Fruit fly (Drosophila melanogaster): ENCODE measurements around the gene hng2.

Gene hng2

dm6 chr3R:8813164-8813629 is 7.1 kb downstream of the hng2 start, which contains the start of gene CG9837:
TSS of gene CG9837 (minus strand) at chr3R:8813579.
- TF ChIP-seq Jra (GFP tag; optimal IDR thresholded peaks at IDR 0.05) (no peak), h (GFP tag; optimal IDR thresholded peaks at IDR 0.05) (no peak), br (GFP tag; optimal IDR thresholded peaks at IDR 0.05) (no peak)

dm6 chr3R:8814029-8814647 is 8.0 kb downstream of the hng2 start:
- TF ChIP-seq Jra (GFP tag; optimal IDR thresholded peaks at IDR 0.05): no peak
- no peak for TF ChIP-seq pan (optimal IDR thresholded peaks at IDR 0.05)
- TF ChIP-seq Sp1 (GFP tag; optimal IDR thresholded peaks at IDR 0.05): peak; percentile 1
- TF ChIP-seq Rel (GFP tag; optimal IDR thresholded peaks at IDR 0.05): no peak
- TF ChIP-seq Rel (tag; optimal IDR thresholded peaks at IDR 0.05): peak; percentile 59
- TF ChIP-seq h (GFP tag; optimal IDR thresholded peaks at IDR 0.05): no peak

- TF ChIP-seq Sp1 (GFP tag; optimal IDR thresholded peaks at IDR 0.05) (no peak), Dfd (GFP tag; optimal IDR thresholded peaks at IDR 0.05) (no peak), psq (GFP tag; optimal IDR thresholded peaks at IDR 0.05) (no peak), CG32264 (GFP tag; optimal IDR thresholded peaks at IDR 0.05) (no peak), Hr83 (GFP tag; optimal IDR thresholded peaks at IDR 0.05; ENCODE audit: poor library complexity, severe bottlenecking) (no peak), Hnf4 (GFP tag; optimal IDR thresholded peaks at IDR 0.05) (no peak), Myc (optimal IDR thresholded peaks at IDR 0.05) (no peak), dsf (GFP tag; optimal IDR thresholded peaks at IDR 0.05; ENCODE audit: borderline replicate concordance) (no peak), rgr (GFP tag; optimal IDR thresholded peaks at IDR 0.05) (no peak), h (GFP tag; optimal IDR thresholded peaks at IDR 0.05) (no peak), dmrt93B (GFP tag; optimal IDR thresholded peaks at IDR 0.05) (no peak), ey (GFP tag; optimal IDR thresholded peaks at IDR 0.05) (no peak), dl (GFP tag; optimal IDR thresholded peaks at IDR 0.05; ENCODE audit: insufficient read depth in 1 of 2, partially characterized antibody in 2 of 2) (no peak), fru (GFP tag; optimal IDR thresholded peaks at IDR 0.05) (no peak), jim (GFP tag; optimal IDR thresholded peaks at IDR 0.05) (no peak), N (GFP tag; optimal IDR thresholded peaks at IDR 0.05) (no peak)
These were observed 9.0 kb downstream of the hng2 start for dm6 chr3R:8815074-8815473.

- no peak for TF ChIP-seq lola (GFP tag; optimal IDR thresholded peaks at IDR 0.05)
- TF ChIP-seq Hnf4 (GFP tag; optimal IDR thresholded peaks at IDR 0.05): no peak
- TF ChIP-seq Dif (GFP tag; optimal IDR thresholded peaks at IDR 0.05; ENCODE audit: partially characterized antibody): no peak
- no peak for TF ChIP-seq br (GFP tag; optimal IDR thresholded peaks at IDR 0.05)
- TF ChIP-seq woc (GFP tag; optimal IDR thresholded peaks at IDR 0.05): no peak
- TF ChIP-seq foxo (GFP tag; optimal IDR thresholded peaks at IDR 0.05): no peak
- TF ChIP-seq dmrt93B (GFP tag; optimal IDR thresholded peaks at IDR 0.05): no peak
- TF ChIP-seq CG9705 (GFP tag; optimal IDR thresholded peaks at IDR 0.05): no peak
- no peak for TF ChIP-seq HLH106 (tag; optimal IDR thresholded peaks at IDR 0.05)
- no peak for TF ChIP-seq Hr83 (GFP tag; optimal IDR thresholded peaks at IDR 0.05; ENCODE audit: poor library complexity, severe bottlenecking)
- TF ChIP-seq Dfd (GFP tag; optimal IDR thresholded peaks at IDR 0.05): no peak
- no peak for TF ChIP-seq CG32264 (GFP tag; optimal IDR thresholded peaks at IDR 0.05)
- TF ChIP-seq dsf (GFP tag; optimal IDR thresholded peaks at IDR 0.05; ENCODE audit: borderline replicate concordance): no peak
- no peak for TF ChIP-seq sv (GFP tag; optimal IDR thresholded peaks at IDR 0.05)
- TF ChIP-seq usp (GFP tag; optimal IDR thresholded peaks at IDR 0.05): no peak
- TF ChIP-seq Vsx2 (GFP tag; optimal IDR thresholded peaks at IDR 0.05; ENCODE audit: partially characterized antibody): no peak
- TF ChIP-seq sage (GFP tag; optimal IDR thresholded peaks at IDR 0.05): no peak
These were observed 12.1 kb downstream of the hng2 start for dm6 chr3R:8818239-8818638.

- TF ChIP-seq HLH106 (tag; optimal IDR thresholded peaks at IDR 0.05) (no peak), h (GFP tag; optimal IDR thresholded peaks at IDR 0.05) (peak; percentile 64), ey (GFP tag; optimal IDR thresholded peaks at IDR 0.05) (no peak), Sp1 (GFP tag; optimal IDR thresholded peaks at IDR 0.05) (peak; percentile 5), Hnf4 (GFP tag; optimal IDR thresholded peaks at IDR 0.05) (peak; percentile 57), brk (GFP tag; optimal IDR thresholded peaks at IDR 0.05) (peak; percentile 61), OdsH (GFP tag; optimal IDR thresholded peaks at IDR 0.05) (peak; percentile 33), Jra (GFP tag; optimal IDR thresholded peaks at IDR 0.05) (peak; percentile 55), Rel (GFP tag; optimal IDR thresholded peaks at IDR 0.05) (no peak), Rel (tag; optimal IDR thresholded peaks at IDR 0.05) (no peak), Dif (GFP tag; optimal IDR thresholded peaks at IDR 0.05; ENCODE audit: partially characterized antibody) (no peak), br (GFP tag; optimal IDR thresholded peaks at IDR 0.05) (peak; percentile 35), fru (GFP tag; optimal IDR thresholded peaks at IDR 0.05) (peak; percentile 43), dsf (GFP tag; optimal IDR thresholded peaks at IDR 0.05; ENCODE audit: borderline replicate concordance) (no peak), rgr (GFP tag; optimal IDR thresholded peaks at IDR 0.05) (peak; percentile 59), Mio (GFP tag; optimal IDR thresholded peaks at IDR 0.05) (no peak), Vsx2 (GFP tag; optimal IDR thresholded peaks at IDR 0.05; ENCODE audit: partially characterized antibody) (no peak), foxo (GFP tag; optimal IDR thresholded peaks at IDR 0.05) (peak; percentile 20 to 30), sv (GFP tag; optimal IDR thresholded peaks at IDR 0.05) (peak; percentile 27), Hr83 (GFP tag; optimal IDR thresholded peaks at IDR 0.05; ENCODE audit: poor library complexity, severe bottlenecking) (peak; percentile 83)
These were observed 13.5 kb downstream of the hng2 start for dm6 chr3R:8819551-8820057.
